Fruit fly (Drosophila melanogaster): ENCODE data around the gene Ssl2.

Gene Ssl2

DNA sequence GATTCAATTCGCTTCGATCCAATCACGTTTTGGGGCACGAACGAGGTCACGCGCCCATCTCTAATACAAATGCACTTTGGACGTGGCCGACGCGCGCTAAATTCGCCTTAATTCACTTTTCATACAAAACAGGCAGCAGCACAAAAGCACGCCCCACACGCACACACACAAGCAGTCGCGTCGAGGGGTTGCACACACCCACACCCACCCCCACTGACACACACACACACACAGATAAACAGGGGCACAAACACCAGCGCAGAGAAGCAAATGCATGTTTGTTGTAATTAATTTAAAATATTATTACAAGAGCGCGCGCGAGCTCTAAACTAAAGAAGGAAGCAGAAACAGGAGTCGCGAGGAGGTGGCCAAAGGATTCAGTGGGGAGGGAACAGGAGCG is 43.1 kb downstream of the Ssl2 start:
- TF ChIP-seq CG15710 (tag; optimal IDR thresholded peaks at IDR 0.05) (no peak), CG4496 (GFP tag; IDR thresholded peaks at IDR 0.05) (no peak), fd96Ca (GFP tag; IDR thresholded peaks at IDR 0.05) (no peak), CG14655 (GFP tag; optimal IDR thresholded peaks at IDR 0.05) (no peak), CG13204 (GFP tag; optimal IDR thresholded peaks at IDR 0.05) (no peak), CG34367 (tag; optimal IDR thresholded peaks at IDR 0.05) (no peak), CG8159 (tag; optimal IDR thresholded peaks at IDR 0.05) (no peak), EcR (GFP tag; optimal IDR thresholded peaks at IDR 0.05) (no peak), Pif1B (GFP tag; optimal IDR thresholded peaks at IDR 0.05) (no peak), CG8301 (tag; optimal IDR thresholded peaks at IDR 0.05) (no peak), Pif1A (GFP tag; optimal IDR thresholded peaks at IDR 0.05) (no peak), CG12605 (GFP tag; IDR thresholded peaks at IDR 0.05) (no peak), CG32121 (GFP tag; IDR thresholded peaks at IDR 0.05) (no peak), D1 (tag; optimal IDR thresholded peaks at IDR 0.05) (no peak), Snoo (tag; optimal IDR thresholded peaks at IDR 0.05) (no peak), CG10348 (GFP tag; IDR thresholded peaks at IDR 0.05) (no peak), Ets98B (GFP tag; IDR thresholded peaks at IDR 0.05) (no peak), gl (tag; optimal IDR thresholded peaks at IDR 0.05) (no peak)

DNA sequence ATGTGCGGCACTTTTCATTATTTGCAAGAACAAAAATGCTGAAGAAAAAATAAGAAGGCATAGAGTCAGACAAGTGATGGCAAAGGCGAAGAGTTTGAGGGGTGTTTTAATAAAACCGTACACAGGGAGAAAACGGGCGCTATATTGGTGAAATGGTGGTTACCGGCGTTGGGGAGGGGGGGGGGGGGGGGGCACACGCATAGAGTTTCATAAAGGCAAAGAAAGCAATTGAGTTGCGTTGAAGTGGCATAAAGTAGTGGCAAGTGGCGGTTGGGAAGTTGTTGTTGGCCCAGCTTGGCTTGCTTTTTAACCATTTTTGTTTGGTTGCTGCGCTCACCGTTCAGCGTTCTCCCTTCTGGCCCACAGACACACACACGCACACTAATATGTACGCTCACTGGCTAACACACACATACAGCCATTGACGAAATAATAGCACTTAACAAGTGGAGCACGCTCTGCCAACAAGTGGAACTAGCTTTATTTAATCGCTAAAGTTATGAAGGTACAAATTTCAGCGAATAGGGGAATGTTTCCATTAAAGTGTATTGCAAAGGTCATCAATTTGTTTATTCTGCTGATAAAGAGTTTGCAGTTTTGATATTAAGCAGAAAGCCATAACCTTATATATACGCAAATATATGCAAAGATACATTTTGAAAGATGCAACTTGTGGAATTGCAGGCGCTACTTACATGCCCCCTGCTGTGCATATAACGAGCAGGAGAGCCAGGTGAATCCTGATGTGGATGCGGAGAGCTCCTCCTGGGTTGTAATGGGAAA is 44.7 kb downstream of the Ssl2 start:
- peak; percentile 67 for TF ChIP-seq CG8159 (tag; optimal IDR thresholded peaks at IDR 0.05)
- TF ChIP-seq CG14655 (GFP tag; optimal IDR thresholded peaks at IDR 0.05) = peak; percentile 56
- TF ChIP-seq D1 (tag; optimal IDR thresholded peaks at IDR 0.05) = no peak
- peak; percentile 23 for TF ChIP-seq CG9948 (tag; optimal IDR thresholded peaks at IDR 0.05)
- TF ChIP-seq fd96Ca (GFP tag; IDR thresholded peaks at IDR 0.05) = no peak
- TF ChIP-seq CG17806 (tag; optimal IDR thresholded peaks at IDR 0.05) = peak; percentile 12
- peak; percentile 47 for TF ChIP-seq CG15710 (tag; optimal IDR thresholded peaks at IDR 0.05)
- peak; percentile 12 for TF ChIP-seq Pif1A (GFP tag; optimal IDR thresholded peaks at IDR 0.05)
- peak; percentile 1 for TF ChIP-seq CG34367 (tag; optimal IDR thresholded peaks at IDR 0.05)
- TF ChIP-seq rn (GFP tag; IDR thresholded peaks at IDR 0.05) = no peak
- TF ChIP-seq CG8301 (tag; optimal IDR thresholded peaks at IDR 0.05) = peak; percentile 33

DNA sequence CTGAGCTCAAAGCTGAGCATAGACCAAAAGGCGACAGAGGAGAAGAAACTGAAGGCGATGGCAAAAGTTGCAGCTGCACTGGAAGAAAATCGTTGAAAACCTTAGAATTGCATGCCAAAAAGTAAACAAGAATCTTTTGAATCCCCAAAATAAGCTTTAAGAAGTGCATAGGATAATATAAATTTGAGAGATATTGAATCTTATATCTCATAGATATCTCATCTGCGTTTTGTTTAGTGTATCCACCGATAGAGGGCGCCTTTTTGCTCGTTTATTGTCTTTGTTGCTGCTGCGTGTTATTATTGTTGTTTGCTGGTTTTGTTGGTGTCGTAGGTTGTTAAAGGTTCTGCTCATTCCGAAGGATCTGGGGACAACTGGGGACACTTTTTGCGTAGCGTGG is 46.6 kb downstream of the Ssl2 start:
- TF ChIP-seq CG8159 (tag; optimal IDR thresholded peaks at IDR 0.05) = peak; percentile 23
- no peak for TF ChIP-seq Pif1A (GFP tag; optimal IDR thresholded peaks at IDR 0.05)
- TF ChIP-seq CG9948 (tag; optimal IDR thresholded peaks at IDR 0.05) = no peak
- TF ChIP-seq CG34367 (tag; optimal IDR thresholded peaks at IDR 0.05) = no peak
- peak; percentile 4 for TF ChIP-seq CG14655 (GFP tag; optimal IDR thresholded peaks at IDR 0.05)
- peak; percentile 9 for TF ChIP-seq CG15710 (tag; optimal IDR thresholded peaks at IDR 0.05)
